Fruit fly (Drosophila melanogaster) whole organism, embryonic: ENCODE results near the gene CG18662.

Experiments
- Atf6 ChIP-seq: fragments of 200-800 bp; sonication (Bioruptor generic); IDR thresholded peaks from 2 replicates; pipeline ENCODE4 v1.3.6; 2022; ENCODE audit warnings: missing biosample characterization, missing genetic modification characterization
- BtbVII ChIP-seq: fragments of 200-800 bp; sonication (Bioruptor generic); optimal IDR thresholded peaks from 3 replicates; lab custom pipeline; 2017; ENCODE audit warnings: missing biosample characterization, mild to moderate bottlenecking, missing genetic modification characterization
- CG10462 ChIP-seq: fragments of 200-800 bp; sonication (Bioruptor generic); optimal IDR thresholded peaks from 2 replicates; lab custom pipeline; 2016; ENCODE audit warnings: missing biosample characterization, missing genetic modification characterization
- CG12942 ChIP-seq: fragments of 200-800 bp; sonication (Bioruptor generic); optimal IDR thresholded peaks from 3 replicates; lab custom pipeline; 2016; ENCODE audit warnings: missing biosample characterization, missing genetic modification characterization
- CG15073 ChIP-seq: fragments of 200-800 bp; sonication (Bioruptor generic); optimal IDR thresholded peaks from 2 replicates; lab custom pipeline; 2016; ENCODE audit warnings: missing biosample characterization, missing genetic modification characterization
- CG16813 ChIP-seq: fragments of 200-800 bp; sonication (Bioruptor generic); IDR thresholded peaks from 3 replicates; pipeline ENCODE4 v1.3.6; 2022; ENCODE audit warnings: missing biosample characterization, missing genetic modification characterization; ENCODE audit not compliant: partially characterized antibody
- CG16863 ChIP-seq: fragments of 200-800 bp; sonication (Bioruptor generic); optimal IDR thresholded peaks from 3 replicates; lab custom pipeline; 2016; ENCODE audit warnings: missing biosample characterization, missing genetic modification characterization
- CG17612 ChIP-seq: fragments of 200-800 bp; sonication (Bioruptor generic); IDR thresholded peaks from 2 replicates; pipeline ENCODE4 v1.3.6; 2022; ENCODE audit warnings: missing biosample characterization, missing genetic modification characterization
- CG1792 ChIP-seq: fragments of 200-800 bp; sonication (Bioruptor generic); optimal IDR thresholded peaks from 2 replicates; lab custom pipeline; 2016; ENCODE audit warnings: missing biosample characterization, missing genetic modification characterization
- CG1832 ChIP-seq: fragments of 200-800 bp; sonication (Bioruptor generic); optimal IDR thresholded peaks from 2 replicates; lab custom pipeline; 2017; ENCODE audit warnings: missing biosample characterization, mild to moderate bottlenecking, missing genetic modification characterization, inconsistent platforms
- CG18764 ChIP-seq: fragments of 200-800 bp; sonication (Bioruptor generic); optimal IDR thresholded peaks from 3 replicates; lab custom pipeline; 2016; ENCODE audit warnings: missing biosample characterization, missing genetic modification characterization
- CG2202 ChIP-seq: fragments of 200-800 bp; sonication (Bioruptor generic); optimal IDR thresholded peaks from 2 replicates; lab custom pipeline; 2018; ENCODE audit warnings: missing biosample characterization, mild to moderate bottlenecking, missing genetic modification characterization
- CG30431 ChIP-seq: fragments of 200-800 bp; sonication (Bioruptor generic); optimal IDR thresholded peaks from 2 replicates; lab custom pipeline; 2017; ENCODE audit warnings: missing biosample characterization, missing genetic modification characterization
- CG3995 ChIP-seq: fragments of 200-800 bp; sonication (Bioruptor generic); optimal IDR thresholded peaks from 3 replicates; lab custom pipeline; 2016; ENCODE audit warnings: missing biosample characterization, missing genetic modification characterization
- CG5245 ChIP-seq: fragments of 200-800 bp; sonication (Bioruptor generic); optimal IDR thresholded peaks from 3 replicates; lab custom pipeline; 2016; ENCODE audit warnings: missing biosample characterization, missing genetic modification characterization
- CG6175 ChIP-seq: fragments of 200-800 bp; sonication (Bioruptor generic); IDR thresholded peaks from 3 replicates; pipeline ENCODE4 v1.3.6; 2022; ENCODE audit warnings: missing biosample characterization, missing genetic modification characterization
- CG9215 ChIP-seq: fragments of 200-800 bp; sonication (Bioruptor generic); IDR thresholded peaks from 2 replicates; pipeline ENCODE4 v1.3.6; 2022; ENCODE audit warnings: missing biosample characterization, missing genetic modification characterization
- Dad ChIP-seq: fragments of 200-800 bp; sonication (Bioruptor generic); optimal IDR thresholded peaks from 3 replicates; lab custom pipeline; 2016; ENCODE audit warnings: missing biosample characterization, missing genetic modification characterization
- E2f2 ChIP-seq: fragments of 200-800 bp; sonication (Bioruptor generic); IDR thresholded peaks from 2 replicates; pipeline ENCODE4 v1.3.6; 2022; ENCODE audit warnings: missing biosample characterization, missing genetic modification characterization
- Ets97D ChIP-seq: fragments of 200-800 bp; sonication (Bioruptor generic); optimal IDR thresholded peaks from 3 replicates; lab custom pipeline; 2016; ENCODE audit warnings: missing biosample characterization, missing genetic modification characterization
- Gsc ChIP-seq: fragments of 200-800 bp; sonication (Bioruptor generic); IDR thresholded peaks from 2 replicates; pipeline ENCODE4 v1.3.6; 2022; ENCODE audit warnings: missing biosample characterization, missing genetic modification characterization
- HLH54F ChIP-seq: fragments of 200-800 bp; sonication (Bioruptor generic); optimal IDR thresholded peaks from 3 replicates; lab custom pipeline; 2016; ENCODE audit warnings: missing biosample characterization, missing genetic modification characterization
- MESR4 ChIP-seq: fragments of 200-800 bp; sonication (Bioruptor generic); optimal IDR thresholded peaks from 2 replicates; lab custom pipeline; 2018; ENCODE audit warnings: missing biosample characterization, mild to moderate bottlenecking, missing genetic modification characterization, moderate library complexity
- Neu2 ChIP-seq: fragments of 200-800 bp; sonication (Bioruptor generic); optimal IDR thresholded peaks from 3 replicates; lab custom pipeline; 2016; ENCODE audit warnings: missing biosample characterization, missing genetic modification characterization, borderline replicate concordance
- Oaz ChIP-seq: fragments of 200-800 bp; sonication (Bioruptor generic); IDR thresholded peaks from 2 replicates; pipeline ENCODE4 v1.3.6; 2022; ENCODE audit warnings: missing biosample characterization, missing genetic modification characterization
- Tbp ChIP-seq: fragments of >200 bp; optimal IDR thresholded peaks from 2 replicates; lab custom pipeline; 2018; ENCODE audit warnings: missing biosample characterization, missing genetic modification characterization
- Xbp1 ChIP-seq: fragments of 200-800 bp; sonication (Bioruptor generic); optimal IDR thresholded peaks from 3 replicates; lab custom pipeline; 2016; ENCODE audit warnings: missing biosample characterization, mild to moderate bottlenecking, missing genetic modification characterization
- ab ChIP-seq: fragments of 200-800 bp; sonication (Bioruptor generic); optimal IDR thresholded peaks from 2 replicates; lab custom pipeline; 2016; ENCODE audit warnings: missing biosample characterization, missing genetic modification characterization
- al ChIP-seq: fragments of 200-800 bp; sonication (Bioruptor generic); IDR thresholded peaks from 2 replicates; pipeline ENCODE4 v1.3.6; 2022; ENCODE audit warnings: missing biosample characterization, missing genetic modification characterization
- az2 ChIP-seq: fragments of 200-800 bp; sonication (Bioruptor generic); optimal IDR thresholded peaks from 3 replicates; lab custom pipeline; 2016; ENCODE audit warnings: missing biosample characterization, missing genetic modification characterization
- bbx ChIP-seq: fragments of 200-800 bp; sonication (Bioruptor generic); IDR thresholded peaks from 2 replicates; pipeline ENCODE4 v1.3.6; 2022; ENCODE audit warnings: missing biosample characterization, missing genetic modification characterization; ENCODE audit not compliant: partially characterized antibody
- da ChIP-seq: fragments of 200-800 bp; sonication (Bioruptor generic); optimal IDR thresholded peaks from 2 replicates; lab custom pipeline; 2016; ENCODE audit warnings: missing biosample characterization, missing genetic modification characterization
- dati ChIP-seq: fragments of 200-800 bp; sonication (Bioruptor generic); IDR thresholded peaks from 2 replicates; pipeline ENCODE4 v1.3.6; 2022; ENCODE audit warnings: missing biosample characterization, missing genetic modification characterization
- dmrt99B ChIP-seq: fragments of 200-800 bp; sonication (Bioruptor generic); optimal IDR thresholded peaks from 2 replicates; lab custom pipeline; 2018; ENCODE audit warnings: missing biosample characterization, mild to moderate bottlenecking, missing genetic modification characterization, moderate library complexity
- dpn ChIP-seq, 2 experiments: fragments of 200-800 bp; sonication (Bioruptor generic); optimal IDR thresholded peaks; 3 replicates each; lab custom pipeline; 2016; ENCODE audit warnings: missing biosample characterization in 2 of 2, missing genetic modification characterization in 2 of 2
- dysf ChIP-seq: fragments of 200-800 bp; sonication (Bioruptor generic); IDR thresholded peaks from 3 replicates; pipeline ENCODE4 v1.3.6; 2022; ENCODE audit warnings: missing biosample characterization, missing genetic modification characterization
- grn ChIP-seq: fragments of 200-800 bp; sonication (Bioruptor generic); optimal IDR thresholded peaks from 3 replicates; lab custom pipeline; 2017; ENCODE audit warnings: missing biosample characterization, missing genetic modification characterization
- gt ChIP-seq: fragments of 200-800 bp; sonication (Bioruptor generic); IDR thresholded peaks from 2 replicates; pipeline ENCODE4 v1.3.6; 2022; ENCODE audit warnings: missing biosample characterization, missing genetic modification characterization
- kah ChIP-seq: fragments of 200-800 bp; sonication (Bioruptor generic); optimal IDR thresholded peaks from 2 replicates; lab custom pipeline; 2018; ENCODE audit warnings: missing biosample characterization, mild to moderate bottlenecking, missing genetic modification characterization
- kay ChIP-seq: fragments of 200-800 bp; sonication (Bioruptor generic); optimal IDR thresholded peaks from 2 replicates; lab custom pipeline; 2016; ENCODE audit warnings: missing biosample characterization, missing genetic modification characterization
- ken ChIP-seq: fragments of 200-800 bp; sonication (Bioruptor generic); IDR thresholded peaks from 3 replicates; pipeline ENCODE4 v1.3.6; 2022; ENCODE audit warnings: missing biosample characterization, missing genetic modification characterization
- kni ChIP-seq: fragments of 200-800 bp; sonication (Bioruptor generic); optimal IDR thresholded peaks from 3 replicates; lab custom pipeline; 2017; ENCODE audit warnings: mild to moderate bottlenecking, missing biosample characterization, missing genetic modification reagents, missing genetic modification characterization
- luna ChIP-seq: fragments of 200-800 bp; sonication (Bioruptor generic); optimal IDR thresholded peaks from 2 replicates; lab custom pipeline; 2016; ENCODE audit warnings: missing biosample characterization, missing genetic modification characterization
- oc ChIP-seq: fragments of 200-800 bp; sonication (Bioruptor generic); optimal IDR thresholded peaks from 2 replicates; lab custom pipeline; 2018; ENCODE audit warnings: missing biosample characterization, mild to moderate bottlenecking, missing genetic modification characterization, moderate library complexity
- pros ChIP-seq: fragments of 200-800 bp; sonication (Bioruptor generic); optimal IDR thresholded peaks from 3 replicates; lab custom pipeline; 2019; ENCODE audit warnings: missing biosample characterization, mild to moderate bottlenecking, missing genetic modification characterization, moderate library complexity
- rib ChIP-seq: fragments of 200-800 bp; sonication (Bioruptor generic); IDR thresholded peaks from 2 replicates; pipeline ENCODE4 v1.3.6; 2022; ENCODE audit warnings: missing biosample characterization, missing genetic modification characterization
- sim ChIP-seq: fragments of 200-800 bp; sonication (Bioruptor generic); IDR thresholded peaks from 2 replicates; pipeline ENCODE4 v1.3.6; 2022; ENCODE audit warnings: missing biosample characterization, missing genetic modification characterization
- sob ChIP-seq: fragments of 200-800 bp; sonication (Bioruptor generic); IDR thresholded peaks from 2 replicates; pipeline ENCODE4 v1.3.6; 2022; ENCODE audit warnings: missing biosample characterization, missing genetic modification characterization
- sr ChIP-seq: fragments of 200-800 bp; sonication (Bioruptor generic); IDR thresholded peaks from 3 replicates; pipeline ENCODE4 v1.3.6; 2022; ENCODE audit warnings: missing biosample characterization, missing genetic modification characterization
- tup ChIP-seq: fragments of 200-800 bp; sonication (Bioruptor generic); optimal IDR thresholded peaks from 2 replicates; lab custom pipeline; 2016; ENCODE audit warnings: missing biosample characterization, mild to moderate bottlenecking, missing genetic modification characterization, moderate library complexity
- usp ChIP-seq: fragments of >200 bp; optimal IDR thresholded peaks from 2 replicates; lab custom pipeline; 2017; ENCODE audit warnings: missing biosample characterization, missing genetic modification characterization
- vfl ChIP-seq: fragments of 200-800 bp; sonication (Bioruptor generic); optimal IDR thresholded peaks from 2 replicates; lab custom pipeline; 2016; ENCODE audit warnings: missing biosample characterization, missing genetic modification characterization
- zfh1 ChIP-seq: fragments of 200-800 bp; sonication (Bioruptor generic); IDR thresholded peaks from 3 replicates; pipeline ENCODE4 v1.3.6; 2022; ENCODE audit warnings: missing biosample characterization, missing genetic modification characterization

The CG18662 gene

DNA sequence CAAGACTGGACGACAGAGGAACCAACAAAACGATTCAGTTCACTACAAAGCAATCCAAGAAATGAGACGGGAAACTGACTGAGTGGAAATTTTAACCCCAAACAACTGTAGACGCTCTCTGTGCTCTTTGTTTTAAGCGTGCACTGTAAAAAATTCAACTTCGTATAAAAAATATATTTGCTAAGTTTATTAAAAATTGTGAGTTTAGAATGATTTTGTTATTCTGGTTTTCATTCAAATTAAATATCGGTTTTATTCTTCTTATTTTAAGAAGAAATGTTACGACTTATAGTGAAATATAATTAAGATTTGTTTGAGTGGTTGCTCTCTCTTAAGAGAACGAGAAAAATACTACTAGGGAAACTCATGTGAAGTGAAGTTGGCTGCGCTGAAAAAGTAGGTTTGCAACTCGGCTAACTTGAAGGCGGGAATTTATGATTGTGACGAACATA, 22.4 kb upstream of the CG18662 start (continued):
- TF ChIP-seq MESR4, result peak; percentile 42
- peak; percentile 61 for TF ChIP-seq kah (GFP tag; lab: Kevin White, UChicago)
- TF ChIP-seq Atf6 (GFP tag; lab: Robert Waterston, UW), result peak; percentile 98
- TF ChIP-seq CG1792 (GFP tag; lab: Kevin White, UChicago), result peak; percentile 80
- peak; percentile 70 for TF ChIP-seq CG15073 (GFP tag; lab: Kevin White, UChicago)
- no peak for TF ChIP-seq Tbp (GFP tag; lab: Kevin White, UChicago)
- peak; percentile 93 for TF ChIP-seq oc
- TF ChIP-seq Xbp1 (GFP tag; lab: Kevin White, UChicago), result peak; percentile 99
- no peak for TF ChIP-seq CG16813 (GFP tag; lab: Robert Waterston, UW)
- TF ChIP-seq ken, result peak; percentile 97
- peak; percentile 75 for TF ChIP-seq vfl (GFP tag; lab: Kevin White, UChicago)
- peak; percentile 94 for TF ChIP-seq CG6175 (GFP tag; lab: Robert Waterston, UW)
- TF ChIP-seq usp (GFP tag; lab: Kevin White, UChicago), result no peak
- peak; percentile 98 for TF ChIP-seq sob (GFP tag; lab: Robert Waterston, UW)
- peak; percentile 92 for TF ChIP-seq CG9215 (GFP tag; lab: Robert Waterston, UW)
- no peak for TF ChIP-seq CG1832 (GFP tag; lab: Kevin White, UChicago)
- TF ChIP-seq CG16863, result peak; percentile 91
- TF ChIP-seq bbx (GFP tag; lab: Robert Waterston, UW), result no peak
- TF ChIP-seq BtbVII, result peak; percentile 76
- peak; percentile 92 for TF ChIP-seq dati (GFP tag; lab: Robert Waterston, UW)
- peak; percentile 91 to 97 for TF ChIP-seq dpn (GFP tag; optimal IDR thresholded peaks at IDR 0.05; lab: Kevin White, UChicago)
- peak; percentile 41 for TF ChIP-seq CG3995
- peak; percentile 98 for TF ChIP-seq dysf (GFP tag; lab: Robert Waterston, UW)
- no peak; the same call in 1 of the 3 replicates for TF ChIP-seq sr (GFP tag; lab: Robert Waterston, UW)
- peak; percentile 93 for TF ChIP-seq Oaz (GFP tag; lab: Robert Waterston, UW)
- peak; percentile 35 for TF ChIP-seq Neu2 (GFP tag; lab: Kevin White, UChicago)
- TF ChIP-seq CG18764 (GFP tag; lab: Kevin White, UChicago), result peak; percentile 88
- TF ChIP-seq pros, result peak; percentile 90
- TF ChIP-seq HLH54F (GFP tag; lab: Kevin White, UChicago), result peak; percentile 77
- TF ChIP-seq al, result peak; percentile 93
- peak; percentile 94 for TF ChIP-seq CG17612 (GFP tag; lab: Robert Waterston, UW)
- TF ChIP-seq rib (GFP tag; lab: Robert Waterston, UW), result peak; percentile 93
- peak; percentile 90 for TF ChIP-seq CG2202 (tag; lab: Kevin White, UChicago)
- TF ChIP-seq luna, result peak; percentile 82
- TF ChIP-seq tup (GFP tag; lab: Kevin White, UChicago), result peak; percentile 76
- peak; percentile 97 for TF ChIP-seq sim (GFP tag; lab: Robert Waterston, UW)
- peak; percentile 98 for TF ChIP-seq az2 (GFP tag; lab: Kevin White, UChicago)
- TF ChIP-seq gt (GFP tag; lab: Robert Waterston, UW), result peak; percentile 87
- TF ChIP-seq Dad, result peak; percentile 81
- peak; percentile 66 for TF ChIP-seq da (GFP tag; lab: Kevin White, UChicago)
- TF ChIP-seq E2f2 (GFP tag; lab: Robert Waterston, UW), result peak; percentile 98
- no peak for TF ChIP-seq Gsc (GFP tag; lab: Robert Waterston, UW)
- peak; percentile 92 for TF ChIP-seq kay (GFP tag; lab: Kevin White, UChicago)
- TF ChIP-seq ab, result peak; percentile 28
- peak; percentile 96 for TF ChIP-seq Ets97D (GFP tag; lab: Kevin White, UChicago)
- TF ChIP-seq CG30431 (GFP tag; lab: Kevin White, UChicago), result peak; percentile 82
- TF ChIP-seq kni (GFP tag; lab: Kevin White, UChicago), result peak; percentile 45
- TF ChIP-seq CG10462 (GFP tag; lab: Kevin White, UChicago), result peak; percentile 97
- TF ChIP-seq CG12942 (GFP tag; lab: Kevin White, UChicago), result peak; percentile 95
- peak; percentile 85 for TF ChIP-seq CG5245 (GFP tag; lab: Kevin White, UChicago)
- peak; percentile 51 for TF ChIP-seq grn (GFP tag; lab: Kevin White, UChicago)
- peak; percentile 98 for TF ChIP-seq zfh1 (GFP tag; lab: Robert Waterston, UW)
- peak; percentile 94 for TF ChIP-seq dmrt99B
